Fruit fly (Drosophila melanogaster) whole organism, embryonic: ENCODE results near the gene CkIIalpha-i3.

ENCODE experiments used
- CG11456 ChIP-seq: fragments of 200-800 bp; sonication (Bioruptor generic); IDR thresholded peaks from 3 replicates; pipeline ENCODE4 v1.3.6; 2022; ENCODE audit warnings: missing biosample characterization, missing genetic modification characterization
- CG11696 ChIP-seq: fragments of 200-800 bp; sonication (Bioruptor generic); IDR thresholded peaks from 2 replicates; pipeline ENCODE4 v1.3.6; 2022; ENCODE audit warnings: missing biosample characterization, missing genetic modification characterization
- CG13287 ChIP-seq: fragments of 200-800 bp; sonication (Bioruptor generic); IDR thresholded peaks from 2 replicates; pipeline ENCODE4 v1.3.6; 2022; ENCODE audit warnings: missing biosample characterization, missing genetic modification characterization; ENCODE audit not compliant: partially characterized antibody
- CG15514 ChIP-seq: fragments of 200-800 bp; sonication (Bioruptor generic); optimal IDR thresholded peaks from 3 replicates; lab custom pipeline; 2017; ENCODE audit warnings: missing biosample characterization, missing genetic modification characterization, mild to moderate bottlenecking, moderate library complexity, missing genetic modification reagents
- CG17359 ChIP-seq: fragments of 200-800 bp; sonication (Bioruptor generic); optimal IDR thresholded peaks from 3 replicates; lab custom pipeline; 2018; ENCODE audit warnings: missing biosample characterization, mild to moderate bottlenecking, missing genetic modification characterization, moderate library complexity
- CG18619 ChIP-seq: fragments of 200-800 bp; sonication (Bioruptor generic); optimal IDR thresholded peaks from 3 replicates; lab custom pipeline; 2017; ENCODE audit warnings: missing biosample characterization, mild to moderate bottlenecking, missing genetic modification characterization
- CG3281 ChIP-seq: fragments of 200-800 bp; sonication (Bioruptor generic); optimal IDR thresholded peaks from 3 replicates; lab custom pipeline; 2017; ENCODE audit warnings: missing biosample characterization, mild to moderate bottlenecking, missing genetic modification characterization
- CG6765 ChIP-seq: fragments of 200-800 bp; sonication (Bioruptor generic); optimal IDR thresholded peaks from 3 replicates; lab custom pipeline; 2017; ENCODE audit warnings: missing biosample characterization, mild to moderate bottlenecking, missing genetic modification characterization
- CG7372 ChIP-seq: fragments of 200-800 bp; sonication (Bioruptor generic); IDR thresholded peaks from 2 replicates; pipeline ENCODE4 v1.3.6; 2022; ENCODE audit warnings: missing biosample characterization, missing genetic modification characterization
- CG7839 ChIP-seq: fragments of 200-800 bp; sonication (Bioruptor generic); optimal IDR thresholded peaks from 3 replicates; lab custom pipeline; 2018; ENCODE audit warnings: missing biosample characterization, mild to moderate bottlenecking, missing genetic modification characterization, moderate library complexity
- CG9797 ChIP-seq: fragments of 200-800 bp; sonication (Bioruptor generic); optimal IDR thresholded peaks from 3 replicates; lab custom pipeline; 2018; ENCODE audit warnings: missing biosample characterization, mild to moderate bottlenecking, missing genetic modification characterization
- Ets65A ChIP-seq: fragments of 200-800 bp; sonication (Bioruptor generic); peaks from one replicate; lab custom pipeline; 2016; ENCODE audit warnings: missing biosample characterization, missing genetic modification characterization
- Hey ChIP-seq: fragments of 200-800 bp; sonication (Bioruptor generic); optimal IDR thresholded peaks from 3 replicates; lab custom pipeline; 2018; ENCODE audit warnings: missing biosample characterization, mild to moderate bottlenecking, missing genetic modification characterization
- MTF-1 ChIP-seq: fragments of 200-800 bp; sonication (Bioruptor generic); optimal IDR thresholded peaks from 2 replicates; lab custom pipeline; 2018; ENCODE audit warnings: missing biosample characterization, mild to moderate bottlenecking, missing genetic modification characterization, borderline replicate concordance
- NC2β ChIP-seq: fragments of 200-800 bp; sonication (Bioruptor generic); optimal IDR thresholded peaks from 2 replicates; lab custom pipeline; 2016; ENCODE audit warnings: missing biosample characterization, missing genetic modification characterization
- Optix ChIP-seq: fragments of 200-800 bp; sonication (Bioruptor generic); IDR thresholded peaks from 3 replicates; pipeline ENCODE4 v1.3.6; 2022; ENCODE audit warnings: missing biosample characterization, missing genetic modification characterization
- PHDP ChIP-seq: fragments of 200-800 bp; sonication (Bioruptor generic); optimal IDR thresholded peaks from 3 replicates; lab custom pipeline; 2018; ENCODE audit warnings: missing biosample characterization, mild to moderate bottlenecking, missing genetic modification characterization, moderate library complexity
- Spps ChIP-seq: fragments of 200-800 bp; sonication (Bioruptor generic); optimal IDR thresholded peaks from 2 replicates; lab custom pipeline; 2018; ENCODE audit warnings: missing biosample characterization, mild to moderate bottlenecking, missing genetic modification characterization
- ara ChIP-seq: fragments of 200-800 bp; sonication (Bioruptor generic); IDR thresholded peaks from 2 replicates; pipeline ENCODE4 v1.3.6; 2022; ENCODE audit warnings: missing biosample characterization, missing genetic modification characterization
- br ChIP-seq: fragments of >200 bp; optimal IDR thresholded peaks from 2 replicates; lab custom pipeline; 2017
- cg ChIP-seq: fragments of 200-800 bp; sonication (Bioruptor generic); optimal IDR thresholded peaks from 3 replicates; lab custom pipeline; 2019; ENCODE audit warnings: missing biosample characterization, mild to moderate bottlenecking, missing genetic modification characterization, moderate library complexity
- chm ChIP-seq: fragments of 200-800 bp; sonication (Bioruptor generic); IDR thresholded peaks from 2 replicates; pipeline ENCODE4 v1.3.6; 2022; ENCODE audit warnings: missing biosample characterization, missing genetic modification characterization
- corto ChIP-seq: fragments of 200-800 bp; sonication (Bioruptor generic); optimal IDR thresholded peaks from 2 replicates; lab custom pipeline; 2016; ENCODE audit warnings: missing biosample characterization, mild to moderate bottlenecking, missing genetic modification characterization, moderate library complexity
- crp ChIP-seq, 2 experiments: fragments of 200-800 bp; sonication (Bioruptor generic); optimal IDR thresholded peaks; 2 replicates in 1 of 2; 3 replicates in 1 of 2; lab custom pipeline; 2017; ENCODE audit warnings: missing biosample characterization in 2 of 2, missing genetic modification characterization in 2 of 2, mild to moderate bottlenecking in 1 of 2, moderate library complexity in 1 of 2
- danr ChIP-seq: fragments of 200-800 bp; sonication (Bioruptor generic); IDR thresholded peaks from 2 replicates; pipeline ENCODE4 v1.3.6; 2022; ENCODE audit warnings: missing biosample characterization, missing genetic modification characterization
- fd3F ChIP-seq: fragments of 200-800 bp; sonication (Bioruptor generic); optimal IDR thresholded peaks from 2 replicates; lab custom pipeline; 2018; ENCODE audit warnings: missing biosample characterization, mild to moderate bottlenecking, missing genetic modification characterization, moderate library complexity
- grau ChIP-seq: fragments of 200-800 bp; optimal IDR thresholded peaks from 3 replicates; lab custom pipeline; 2019; ENCODE audit warnings: missing biosample characterization, mild to moderate bottlenecking, missing genetic modification characterization, moderate library complexity
- gsb ChIP-seq: fragments of 200-800 bp; sonication (Bioruptor generic); IDR thresholded peaks from 2 replicates; pipeline ENCODE4 v1.3.6; 2022; ENCODE audit warnings: missing biosample characterization, missing genetic modification characterization
- hkb ChIP-seq, 2 experiments: fragments of 200-800 bp in 1 of 2; fragments of >200 bp in 1 of 2; sonication (Bioruptor generic) in 1 of 2; IDR thresholded peaks in 1 of 2; optimal IDR thresholded peaks in 1 of 2; 2 replicates each; pipeline versions ENCODE4 v1.3.6 to Lab custom; 2017 to 2022; ENCODE audit warnings: missing biosample characterization in 1 of 2, missing genetic modification characterization in 1 of 2
- lbe ChIP-seq: fragments of 200-800 bp; sonication (Bioruptor generic); optimal IDR thresholded peaks from 2 replicates; lab custom pipeline; 2016; ENCODE audit warnings: missing biosample characterization, mild to moderate bottlenecking, missing genetic modification characterization
- lov ChIP-seq, 2 experiments: fragments of 200-800 bp in 1 of 2; fragments of >200 bp in 1 of 2; sonication (Bioruptor generic) in 1 of 2; IDR thresholded peaks in 1 of 2; optimal IDR thresholded peaks in 1 of 2; 2 replicates in 1 of 2; 3 replicates in 1 of 2; pipeline versions ENCODE4 v1.3.6 to Lab custom; 2017 to 2022; ENCODE audit warnings: missing biosample characterization in 1 of 2, missing genetic modification characterization in 1 of 2
- odd ChIP-seq: fragments of 200-800 bp; sonication (Bioruptor generic); optimal IDR thresholded peaks from 2 replicates; lab custom pipeline; 2017; ENCODE audit warnings: missing biosample characterization, mild to moderate bottlenecking, missing genetic modification characterization
- otp ChIP-seq: fragments of 200-800 bp; sonication (Bioruptor generic); IDR thresholded peaks from 3 replicates; pipeline ENCODE4, ENCODE4 v1.3.6; 2022; ENCODE audit warnings: missing biosample characterization, missing genetic modification characterization
- sens ChIP-seq: fragments of 200-800 bp; sonication (Bioruptor generic); peaks from one replicate; lab custom pipeline; 2016; ENCODE audit warnings: missing biosample characterization, missing genetic modification characterization
- seq ChIP-seq: fragments of 200-800 bp; sonication (Bioruptor generic); IDR thresholded peaks from 2 replicates; pipeline ENCODE4 v1.3.6; 2022; ENCODE audit warnings: missing biosample characterization, missing genetic modification characterization
- tgo ChIP-seq: fragments of 200-800 bp; sonication (Bioruptor generic); IDR thresholded peaks from 3 replicates; pipeline ENCODE4 v1.3.6; 2022; ENCODE audit warnings: missing biosample characterization, missing genetic modification characterization
- ttk ChIP-seq: fragments of 200-800 bp; sonication (Bioruptor generic); IDR thresholded peaks from 2 replicates; pipeline ENCODE4 v2.1.2; 2022; ENCODE audit warnings: missing biosample characterization, missing genetic modification characterization
- tx ChIP-seq: fragments of 200-800 bp; sonication (Bioruptor generic); optimal IDR thresholded peaks from 2 replicates; lab custom pipeline; 2016; ENCODE audit warnings: missing biosample characterization, missing genetic modification characterization
- z ChIP-seq: fragments of 200-800 bp; sonication (Bioruptor generic); IDR thresholded peaks from 3 replicates; pipeline ENCODE4 v1.3.6; 2022; ENCODE audit warnings: missing biosample characterization, missing genetic modification characterization

Gene CkIIalpha-i3

DNA sequence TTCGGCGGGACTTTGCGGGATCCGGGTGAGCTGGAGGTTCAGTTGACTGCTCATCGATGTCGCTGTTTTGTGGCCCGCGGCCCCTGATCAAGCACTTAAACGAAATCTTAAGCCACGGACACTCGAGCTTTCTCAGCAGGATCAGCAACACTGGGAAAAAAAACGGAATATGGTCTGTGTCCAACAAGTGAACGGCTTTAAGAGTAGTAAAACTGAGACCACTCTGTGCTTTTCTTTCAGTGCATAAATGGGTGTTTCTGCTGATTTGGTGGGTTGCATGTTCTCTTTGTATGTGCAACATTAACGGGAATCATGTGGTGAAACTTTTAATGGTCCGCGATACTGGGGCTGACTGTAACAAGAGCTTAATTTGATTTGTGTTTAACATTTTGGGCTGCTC lies 18.9 kb upstream of the CkIIalpha-i3 start:
- TF ChIP-seq hkb (optimal IDR thresholded peaks at IDR 0.05; lab: Kevin White, UChicago) (peak; percentile 8), hkb (GFP tag; IDR thresholded peaks at IDR 0.05; lab: Robert Waterston, UW) (no peak), CG9797 (GFP tag; lab: Kevin White, UChicago) (no peak), CG7372 (GFP tag; lab: Robert Waterston, UW) (no peak), CG3281 (GFP tag; lab: Kevin White, UChicago) (no peak)

DNA sequence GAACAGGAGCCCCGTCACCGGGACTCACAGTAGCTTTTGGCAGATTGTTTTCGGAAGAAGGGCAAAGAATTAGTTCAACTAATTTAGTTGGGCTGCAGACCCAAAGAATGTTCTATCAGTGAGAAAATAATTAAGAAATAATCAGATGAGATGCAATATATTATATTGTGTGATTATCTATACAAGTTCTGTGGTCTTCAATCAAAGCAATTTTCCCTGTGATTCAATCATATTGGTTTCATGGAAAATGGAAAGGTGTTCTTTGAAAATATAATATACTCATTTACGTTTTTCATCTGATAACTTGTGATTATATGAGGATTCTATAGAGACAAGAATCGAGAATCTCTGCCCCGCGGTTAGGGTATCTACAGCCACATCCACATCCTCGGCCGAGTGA lies 18.2 kb upstream of the CkIIalpha-i3 start:
- no peak for TF ChIP-seq MTF-1 (GFP tag; lab: Kevin White, UChicago)
- TF ChIP-seq sens (GFP tag; lab: Kevin White, UChicago), result peak; percentile 49
- TF ChIP-seq CG11456, result no peak
- TF ChIP-seq CG6765, result no peak
- no peak for TF ChIP-seq CG18619 (GFP tag; lab: Kevin White, UChicago)
- no peak for TF ChIP-seq lov (optimal IDR thresholded peaks at IDR 0.05; lab: Kevin White, UChicago)
- no peak for TF ChIP-seq lov (GFP tag; IDR thresholded peaks at IDR 0.05; lab: Robert Waterston, UW)
- no peak for TF ChIP-seq tx (GFP tag; lab: Kevin White, UChicago)

DNA sequence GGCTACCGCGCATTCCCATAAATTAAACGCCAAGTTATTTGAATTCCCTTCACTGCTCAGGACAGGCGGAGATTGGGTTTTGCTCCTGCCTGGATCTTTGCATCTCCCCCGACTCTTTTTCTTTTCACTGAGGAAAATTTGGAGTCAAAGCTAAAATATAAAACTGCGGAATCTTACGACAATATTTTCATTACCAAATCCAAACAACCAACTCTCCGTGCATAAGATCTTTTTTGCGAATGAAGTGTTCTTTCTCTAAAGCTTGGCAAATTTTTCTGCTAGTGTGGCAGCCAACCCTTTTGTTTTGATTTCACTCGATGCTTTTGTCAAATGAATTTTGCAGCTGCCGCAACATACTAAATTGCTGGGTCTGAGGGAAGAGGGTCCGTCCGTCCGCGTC lies 17.5 kb upstream of the CkIIalpha-i3 start:
- TF ChIP-seq NC2β (GFP tag; lab: Kevin White, UChicago), result no peak
- no peak for TF ChIP-seq Hey
- peak; percentile 81 for TF ChIP-seq corto (GFP tag; lab: Kevin White, UChicago)
- no peak for TF ChIP-seq Spps (tag; lab: Kevin White, UChicago)
- TF ChIP-seq ara (GFP tag; lab: Robert Waterston, UW), result no peak
- no peak for TF ChIP-seq CG11696 (GFP tag; lab: Robert Waterston, UW)
- peak; percentile 85 for TF ChIP-seq lbe
- TF ChIP-seq fd3F (GFP tag; lab: Kevin White, UChicago), result no peak
- TF ChIP-seq gsb, result no peak
- no peak for TF ChIP-seq br (lab: Kevin White, UChicago)
- peak; percentile 70 for TF ChIP-seq Ets65A (GFP tag; lab: Kevin White, UChicago)
- TF ChIP-seq CG17359, result no peak

DNA sequence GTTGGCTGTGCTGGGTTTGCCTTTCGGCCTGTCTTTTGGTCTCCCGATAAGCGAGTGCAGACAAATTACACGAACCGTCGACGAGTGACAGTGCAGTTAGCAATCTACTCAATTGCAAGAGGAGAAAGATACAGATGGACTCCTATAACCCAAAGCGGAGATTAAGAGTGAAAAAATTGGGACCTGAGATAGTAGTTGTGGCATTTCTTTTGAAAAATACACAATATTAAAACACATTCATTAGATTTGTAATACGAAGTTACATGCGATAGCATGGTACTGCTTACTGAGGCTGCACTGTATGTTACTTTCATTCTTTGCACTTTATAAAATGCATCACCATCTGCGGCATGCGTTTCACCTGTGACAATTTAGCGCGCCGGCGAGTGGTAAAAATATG lies 16.8 kb upstream of the CkIIalpha-i3 start:
- TF ChIP-seq danr (no peak), seq (GFP tag; lab: Robert Waterston, UW) (no peak), z (GFP tag; lab: Robert Waterston, UW) (0 out of 3 replicates have a peak, but pooled peaks have one; percentile 29), odd (no peak), PHDP (tag; lab: Kevin White, UChicago) (no peak), sens (GFP tag; lab: Kevin White, UChicago) (peak; percentile 79), otp (GFP tag; lab: Robert Waterston, UW) (no peak), CG13287 (no peak), tgo (GFP tag; lab: Robert Waterston, UW) (no peak), cg (GFP tag; lab: Kevin White, UChicago) (no peak), chm (GFP tag; lab: Robert Waterston, UW) (peak; percentile 34; the same call in 1 of the 2 replicates), crp (GFP tag; optimal IDR thresholded peaks at IDR 0.05; lab: Kevin White, UChicago) (no peak), ara (GFP tag; lab: Robert Waterston, UW) (0 out of 2 replicates have a peak, but pooled peaks have one; percentile 15), grau (tag; lab: Kevin White, UChicago) (peak; percentile 36), ttk (GFP tag; lab: Robert Waterston, UW) (no peak), CG15514 (GFP tag; lab: Kevin White, UChicago) (no peak), Optix (GFP tag; lab: Robert Waterston, UW) (no peak), CG7839 (tag; lab: Kevin White, UChicago) (no peak)
